Fruit fly (Drosophila melanogaster) whole organism, embryonic: Measurements from ENCODE around the gene Herc4.

Experiments
- Aef1 ChIP-seq: fragments of 200-800 bp; sonication (Bioruptor generic); IDR thresholded peaks from 3 replicates; pipeline ENCODE4 v1.3.6; 2022; ENCODE audit warnings: missing biosample characterization, missing genetic modification characterization
- B-H2 ChIP-seq: fragments of 200-800 bp; sonication (Bioruptor generic); optimal IDR thresholded peaks from 2 replicates; lab custom pipeline; 2018; ENCODE audit warnings: missing biosample characterization, mild to moderate bottlenecking, missing genetic modification characterization
- BEAF-32 ChIP-seq: fragments of 200-800 bp; sonication (Bioruptor generic); optimal IDR thresholded peaks from 3 replicates; lab custom pipeline; 2017; ENCODE audit warnings: missing biosample characterization, missing genetic modification characterization, mild to moderate bottlenecking, moderate library complexity, missing genetic modification reagents
- CG11085 ChIP-seq: fragments of 200-800 bp; sonication (Bioruptor generic); IDR thresholded peaks from 2 replicates; pipeline ENCODE4 v1.3.6; 2022; ENCODE audit warnings: missing biosample characterization, missing genetic modification characterization
- CG12769 ChIP-seq: fragments of 200-800 bp; sonication (Bioruptor generic); optimal IDR thresholded peaks from 2 replicates; lab custom pipeline; 2019; ENCODE audit warnings: missing biosample characterization, mild to moderate bottlenecking, missing genetic modification characterization, moderate library complexity
- CG18262 ChIP-seq: fragments of 200-800 bp; optimal IDR thresholded peaks from 3 replicates; lab custom pipeline; 2019; ENCODE audit warnings: missing biosample characterization, mild to moderate bottlenecking, missing genetic modification characterization, moderate library complexity
- CG30431 ChIP-seq: fragments of 200-800 bp; sonication (Bioruptor generic); optimal IDR thresholded peaks from 2 replicates; lab custom pipeline; 2017; ENCODE audit warnings: missing biosample characterization, missing genetic modification characterization
- CG3838 ChIP-seq: fragments of 200-800 bp; sonication (Bioruptor generic); optimal IDR thresholded peaks from 3 replicates; lab custom pipeline; 2016; ENCODE audit warnings: missing biosample characterization, missing genetic modification characterization
- CG6272 ChIP-seq: fragments of 200-800 bp; sonication (Bioruptor generic); IDR thresholded peaks from 2 replicates; pipeline ENCODE4 v1.3.6; 2022; ENCODE audit warnings: missing biosample characterization, missing genetic modification characterization
- CG6689 ChIP-seq: fragments of 200-800 bp; sonication (Bioruptor generic); IDR thresholded peaks from 2 replicates; pipeline ENCODE4 v1.3.6; 2022; ENCODE audit warnings: missing biosample characterization, missing genetic modification characterization
- CG6765 ChIP-seq: fragments of 200-800 bp; sonication (Bioruptor generic); optimal IDR thresholded peaks from 3 replicates; lab custom pipeline; 2017; ENCODE audit warnings: missing biosample characterization, mild to moderate bottlenecking, missing genetic modification characterization
- CG6813 ChIP-seq: fragments of 200-800 bp; sonication (Bioruptor generic); optimal IDR thresholded peaks from 2 replicates; lab custom pipeline; 2017; ENCODE audit warnings: missing biosample characterization, missing genetic modification characterization, mild to moderate bottlenecking, moderate library complexity, missing genetic modification reagents
- CG8359 ChIP-seq: fragments of 200-800 bp; sonication (Bioruptor generic); optimal IDR thresholded peaks from 2 replicates; lab custom pipeline; 2017; ENCODE audit warnings: missing biosample characterization, mild to moderate bottlenecking, missing genetic modification characterization, borderline replicate concordance
- CG8388 ChIP-seq: fragments of 200-800 bp; sonication (Bioruptor generic); optimal IDR thresholded peaks from 2 replicates; lab custom pipeline; 2019; ENCODE audit warnings: missing biosample characterization, mild to moderate bottlenecking, missing genetic modification characterization, moderate library complexity
- CG9215 ChIP-seq: fragments of 200-800 bp; sonication (Bioruptor generic); IDR thresholded peaks from 2 replicates; pipeline ENCODE4 v1.3.6; 2022; ENCODE audit warnings: missing biosample characterization, missing genetic modification characterization
- CkIIα-i1 ChIP-seq: fragments of 200-800 bp; sonication (Bioruptor generic); IDR thresholded peaks from 2 replicates; pipeline ENCODE4 v1.3.6; 2022; ENCODE audit warnings: missing biosample characterization, missing genetic modification characterization
- Dad ChIP-seq: fragments of 200-800 bp; sonication (Bioruptor generic); optimal IDR thresholded peaks from 3 replicates; lab custom pipeline; 2016; ENCODE audit warnings: missing biosample characterization, missing genetic modification characterization
- Dbx ChIP-seq: fragments of 200-800 bp; sonication (Bioruptor generic); IDR thresholded peaks from 3 replicates; pipeline ENCODE4 v1.3.6; 2022; ENCODE audit warnings: missing biosample characterization, missing genetic modification characterization
- Dfd ChIP-seq, 2 experiments: fragments of >200 bp; optimal IDR thresholded peaks; 2 replicates each; lab custom pipeline; 2017; ENCODE audit warnings: missing biosample characterization in 2 of 2, missing genetic modification characterization in 2 of 2
- Dll ChIP-seq: fragments of 200-800 bp; sonication (Bioruptor generic); IDR thresholded peaks from 4 replicates; pipeline ENCODE4 v1.3.6; 2022; ENCODE audit warnings: missing biosample characterization, missing genetic modification characterization; ENCODE audit not compliant: partially characterized antibody
- Dp ChIP-seq: fragments of 200-800 bp; sonication (Bioruptor generic); optimal IDR thresholded peaks from 2 replicates; lab custom pipeline; 2018; ENCODE audit warnings: missing biosample characterization, mild to moderate bottlenecking, missing genetic modification characterization, moderate library complexity
- Fer2 ChIP-seq: fragments of 200-800 bp; sonication (Bioruptor generic); optimal IDR thresholded peaks from 2 replicates; lab custom pipeline; 2018; ENCODE audit warnings: missing biosample characterization, mild to moderate bottlenecking, missing genetic modification characterization, moderate library complexity
- Hey ChIP-seq: fragments of 200-800 bp; sonication (Bioruptor generic); optimal IDR thresholded peaks from 3 replicates; lab custom pipeline; 2018; ENCODE audit warnings: missing biosample characterization, mild to moderate bottlenecking, missing genetic modification characterization
- HmgZ ChIP-seq: fragments of 200-800 bp; sonication (Bioruptor generic); optimal IDR thresholded peaks from 2 replicates; lab custom pipeline; 2018; ENCODE audit warnings: missing biosample characterization, mild to moderate bottlenecking, missing genetic modification characterization
- MESR4 ChIP-seq: fragments of 200-800 bp; sonication (Bioruptor generic); optimal IDR thresholded peaks from 2 replicates; lab custom pipeline; 2018; ENCODE audit warnings: missing biosample characterization, mild to moderate bottlenecking, missing genetic modification characterization, moderate library complexity
- Nf-YB ChIP-seq: fragments of 200-800 bp; sonication (Bioruptor generic); optimal IDR thresholded peaks from 3 replicates; lab custom pipeline; 2019; ENCODE audit warnings: missing biosample characterization, mild to moderate bottlenecking, missing genetic modification characterization, moderate library complexity
- Rx ChIP-seq: fragments of 200-800 bp; sonication (Bioruptor generic); IDR thresholded peaks from 2 replicates; pipeline ENCODE4 v1.3.6; 2022; ENCODE audit warnings: missing biosample characterization, missing genetic modification characterization
- Sin3A ChIP-seq: fragments of >200 bp; optimal IDR thresholded peaks from 2 replicates; lab custom pipeline; 2018
- Tbp ChIP-seq: fragments of >200 bp; optimal IDR thresholded peaks from 2 replicates; lab custom pipeline; 2018; ENCODE audit warnings: missing biosample characterization, missing genetic modification characterization
- ac ChIP-seq: fragments of 200-800 bp; sonication (Bioruptor generic); optimal IDR thresholded peaks from 3 replicates; lab custom pipeline; 2017; ENCODE audit warnings: missing biosample characterization, mild to moderate bottlenecking, missing genetic modification characterization
- chinmo ChIP-seq: fragments of 200-800 bp; sonication (Bioruptor generic); IDR thresholded peaks from 4 replicates; pipeline ENCODE4 v1.3.6; 2022; ENCODE audit warnings: missing biosample characterization, missing genetic modification characterization; ENCODE audit not compliant: partially characterized antibody
- dysf ChIP-seq: fragments of 200-800 bp; sonication (Bioruptor generic); IDR thresholded peaks from 3 replicates; pipeline ENCODE4 v1.3.6; 2022; ENCODE audit warnings: missing biosample characterization, missing genetic modification characterization
- fu2 ChIP-seq: fragments of 200-800 bp; sonication (Bioruptor generic); optimal IDR thresholded peaks from 2 replicates; lab custom pipeline; 2016; ENCODE audit warnings: missing biosample characterization, missing genetic modification characterization
- gcm2 ChIP-seq: fragments of 200-800 bp; sonication (Bioruptor generic); optimal IDR thresholded peaks from 2 replicates; lab custom pipeline; 2016; ENCODE audit warnings: missing biosample characterization, missing genetic modification characterization
- gsb ChIP-seq: fragments of 200-800 bp; sonication (Bioruptor generic); IDR thresholded peaks from 2 replicates; pipeline ENCODE4 v1.3.6; 2022; ENCODE audit warnings: missing biosample characterization, missing genetic modification characterization
- gsb-n ChIP-seq: fragments of 200-800 bp; sonication (Bioruptor generic); optimal IDR thresholded peaks from 3 replicates; lab custom pipeline; 2018; ENCODE audit warnings: missing biosample characterization, mild to moderate bottlenecking, missing genetic modification characterization
- hkb ChIP-seq, 2 experiments: fragments of 200-800 bp in 1 of 2; fragments of >200 bp in 1 of 2; sonication (Bioruptor generic) in 1 of 2; IDR thresholded peaks in 1 of 2; optimal IDR thresholded peaks in 1 of 2; 2 replicates each; pipeline versions ENCODE4 v1.3.6 to Lab custom; 2017 to 2022; ENCODE audit warnings: missing biosample characterization in 1 of 2, missing genetic modification characterization in 1 of 2
- ind ChIP-seq: fragments of 200-800 bp; sonication (Bioruptor generic); optimal IDR thresholded peaks from 3 replicates; lab custom pipeline; 2016; ENCODE audit warnings: missing biosample characterization, missing genetic modification characterization
- jigr1 ChIP-seq: fragments of 200-800 bp; sonication (Bioruptor generic); IDR thresholded peaks from 3 replicates; pipeline ENCODE4 v1.3.6; 2022; ENCODE audit warnings: missing biosample characterization, missing genetic modification characterization
- kay ChIP-seq: fragments of 200-800 bp; sonication (Bioruptor generic); optimal IDR thresholded peaks from 2 replicates; lab custom pipeline; 2016; ENCODE audit warnings: missing biosample characterization, missing genetic modification characterization
- ken ChIP-seq: fragments of 200-800 bp; sonication (Bioruptor generic); IDR thresholded peaks from 3 replicates; pipeline ENCODE4 v1.3.6; 2022; ENCODE audit warnings: missing biosample characterization, missing genetic modification characterization
- nerfin-1 ChIP-seq: fragments of 200-800 bp; sonication (Bioruptor generic); optimal IDR thresholded peaks from 3 replicates; lab custom pipeline; 2019; ENCODE audit warnings: missing biosample characterization, mild to moderate bottlenecking, missing genetic modification characterization, moderate library complexity
- tap ChIP-seq: fragments of 200-800 bp; optimal IDR thresholded peaks from 3 replicates; lab custom pipeline; 2019; ENCODE audit warnings: missing biosample characterization, mild to moderate bottlenecking, missing genetic modification characterization, moderate library complexity
- tx ChIP-seq: fragments of 200-800 bp; sonication (Bioruptor generic); optimal IDR thresholded peaks from 2 replicates; lab custom pipeline; 2016; ENCODE audit warnings: missing biosample characterization, missing genetic modification characterization
- unc-4 ChIP-seq: fragments of 200-800 bp; sonication (Bioruptor generic); IDR thresholded peaks from 2 replicates; pipeline ENCODE4 v1.3.6; 2022; ENCODE audit warnings: missing biosample characterization, missing genetic modification characterization; ENCODE audit not compliant: partially characterized antibody

The Herc4 gene

dm6 chr3L:1352065-1352464 lies 38.6 kb downstream of the Herc4 start (continued):
- TF ChIP-seq Dbx, result 0 out of 3 replicates have a peak, but pooled peaks have one; percentile 21
- TF ChIP-seq Fer2, result peak; percentile 2
- TF ChIP-seq ken, result no peak
- peak; percentile 26 for TF ChIP-seq CG8388
- TF ChIP-seq CkIIα-i1 (GFP tag; lab: Robert Waterston, UW), result no peak
- peak; percentile 73 for TF ChIP-seq nerfin-1 (tag; lab: Kevin White, UChicago)
- peak; percentile 98 for TF ChIP-seq Dll (GFP tag; lab: Robert Waterston, UW)
- TF ChIP-seq Dp (GFP tag; lab: Kevin White, UChicago), result peak; percentile 7
- TF ChIP-seq Nf-YB (GFP tag; lab: Kevin White, UChicago), result peak; percentile 0
- TF ChIP-seq kay, result no peak
- peak; percentile 7 for TF ChIP-seq MESR4 (GFP tag; lab: Kevin White, UChicago)
- no peak for TF ChIP-seq Rx
- no peak for TF ChIP-seq CG3838 (GFP tag; lab: Kevin White, UChicago)
- TF ChIP-seq CG6689, result no peak
- no peak for TF ChIP-seq CG6813
- no peak for TF ChIP-seq Hey (tag; lab: Kevin White, UChicago)
- no peak for TF ChIP-seq ind (GFP tag; lab: Kevin White, UChicago)
- no peak for TF ChIP-seq CG9215
- TF ChIP-seq hkb (optimal IDR thresholded peaks at IDR 0.05; lab: Kevin White, UChicago), result no peak
- TF ChIP-seq hkb (GFP tag; IDR thresholded peaks at IDR 0.05; lab: Robert Waterston, UW), result 0 out of 2 replicates have a peak, but pooled peaks have one; percentile 20
- peak; percentile 8 for TF ChIP-seq tx
- no peak for TF ChIP-seq Dfd (GFP tag; optimal IDR thresholded peaks at IDR 0.05; lab: Kevin White, UChicago)
- TF ChIP-seq Aef1 (GFP tag; lab: Robert Waterston, UW), result no peak
- TF ChIP-seq unc-4 (GFP tag; lab: Robert Waterston, UW), result peak; percentile 86
- TF ChIP-seq CG8359, result no peak
- TF ChIP-seq dysf, result no peak
- no peak for TF ChIP-seq CG6765 (GFP tag; lab: Kevin White, UChicago)
- TF ChIP-seq CG11085 (GFP tag; lab: Robert Waterston, UW), result no peak
- TF ChIP-seq Sin3A (lab: Kevin White, UChicago), result no peak
- peak; percentile 5 for TF ChIP-seq B-H2
- TF ChIP-seq ac (GFP tag; lab: Kevin White, UChicago), result no peak
- no peak for TF ChIP-seq Dad (GFP tag; lab: Kevin White, UChicago)
- no peak for TF ChIP-seq fu2 (GFP tag; lab: Kevin White, UChicago)
- TF ChIP-seq CG18262 (tag; lab: Kevin White, UChicago), result peak; percentile 37
- TF ChIP-seq gcm2, result no peak
- TF ChIP-seq Tbp, result no peak
- peak; percentile 70 for TF ChIP-seq HmgZ
- no peak for TF ChIP-seq jigr1 (GFP tag; lab: Robert Waterston, UW)
- no peak for TF ChIP-seq tap (tag; lab: Kevin White, UChicago)
- TF ChIP-seq gsb-n (tag; lab: Kevin White, UChicago), result peak; percentile 19
- TF ChIP-seq CG30431 (GFP tag; lab: Kevin White, UChicago), result no peak
- TF ChIP-seq CG12769, result peak; percentile 21
- no peak for TF ChIP-seq gsb
- no peak for TF ChIP-seq CG6272 (GFP tag; lab: Robert Waterston, UW)
- peak; percentile 82 for TF ChIP-seq BEAF-32 (GFP tag; lab: Kevin White, UChicago)
- TF ChIP-seq chinmo (GFP tag; lab: Robert Waterston, UW), result peak; percentile 83; the same call in 2 of the 4 replicates
- TF ChIP-seq, all 482 proteins: peak for 223
